Worm (Caenorhabditis elegans) whole organism, L2 larva: Measurements from ENCODE around the gene Y53G8AM.6.

Experiments
- alr-1 ChIP-seq: fragments of 150-350 bp; optimal IDR thresholded peaks from 2 replicates; lab custom pipeline; 2014; ENCODE audit warnings: missing biosample characterization, missing genetic modification characterization
- blmp-1 ChIP-seq: sonication (generic microtip); optimal IDR thresholded peaks from 2 replicates; lab custom pipeline; 2017; ENCODE audit warnings: missing genetic modification characterization, mild to moderate bottlenecking, missing compliant biosample characterization, antibody characterized with exemption, moderate library complexity; ENCODE audit not compliant: insufficient read depth
- ceh-16 ChIP-seq: fragments of 150-350 bp; optimal IDR thresholded peaks from 2 replicates; lab custom pipeline; 2014; ENCODE audit warnings: missing biosample characterization, missing genetic modification characterization
- crh-2 ChIP-seq: sonication (generic microtip); optimal IDR thresholded peaks from 2 replicates; lab custom pipeline; 2017; ENCODE audit warnings: missing biosample characterization, missing genetic modification characterization
- gmeb-1 ChIP-seq: fragments of 150-350 bp; optimal IDR thresholded peaks from 2 replicates; lab custom pipeline; 2014; ENCODE audit warnings: missing biosample characterization, missing genetic modification characterization
- lin-13 ChIP-seq: fragments of 150-350 bp; optimal IDR thresholded peaks from 2 replicates; lab custom pipeline; 2014; ENCODE audit warnings: missing biosample characterization, missing genetic modification reagents, missing genetic modification characterization
- mab-5 ChIP-seq: fragments of 150-350 bp; optimal IDR thresholded peaks from 2 replicates; lab custom pipeline; 2014; ENCODE audit warnings: missing biosample characterization, missing genetic modification characterization
- mbf-1 ChIP-seq: sonication (generic microtip); optimal IDR thresholded peaks from 2 replicates; lab custom pipeline; 2017; ENCODE audit warnings: missing biosample characterization, missing genetic modification characterization
- nhr-11 ChIP-seq: fragments of 150-350 bp; optimal IDR thresholded peaks from 2 replicates; lab custom pipeline; 2014; ENCODE audit warnings: missing biosample characterization, missing genetic modification characterization
- nhr-23 ChIP-seq: fragments of 150-350 bp; optimal IDR thresholded peaks from 2 replicates; lab custom pipeline; 2014; ENCODE audit warnings: missing biosample characterization, missing genetic modification reagents, missing genetic modification characterization
- nhr-237 ChIP-seq: fragments of 150-350 bp; optimal IDR thresholded peaks from 2 replicates; lab custom pipeline; 2014; ENCODE audit warnings: missing biosample characterization, missing genetic modification characterization
- nhr-6 ChIP-seq: fragments of 150-350 bp; optimal IDR thresholded peaks from 2 replicates; lab custom pipeline; 2014; ENCODE audit warnings: missing biosample characterization, missing genetic modification characterization
- sem-4 ChIP-seq: fragments of 150-350 bp; optimal IDR thresholded peaks from 2 replicates; lab custom pipeline; 2014; ENCODE audit warnings: missing biosample characterization, missing genetic modification reagents, missing genetic modification characterization
- sma-3 ChIP-seq: sonication (generic microtip); optimal IDR thresholded peaks from 2 replicates; lab custom pipeline; 2016; ENCODE audit warnings: missing genetic modification reagents, missing genetic modification characterization, missing compliant biosample characterization
- sma-9 ChIP-seq, 2 experiments: fragments of 150-350 bp in 1 of 2; sonication (generic microtip) in 1 of 2; optimal IDR thresholded peaks; 2 replicates each; lab custom pipeline; 2014 to 2016; ENCODE audit warnings: missing genetic modification characterization in 2 of 2, mild to moderate bottlenecking in 1 of 2, missing biosample characterization in 1 of 2, missing compliant biosample characterization in 1 of 2, missing genetic modification reagents in 1 of 2, moderate library complexity in 1 of 2
- snpc-4 ChIP-seq: fragments of 150-350 bp; optimal IDR thresholded peaks from 2 replicates; lab custom pipeline; 2014; ENCODE audit warnings: missing biosample characterization, missing genetic modification characterization
- unc-62 ChIP-seq: fragments of 150-350 bp; optimal IDR thresholded peaks from 2 replicates; lab custom pipeline; 2014; ENCODE audit warnings: missing biosample characterization, missing genetic modification reagents, missing genetic modification characterization
- zag-1 ChIP-seq: fragments of 150-350 bp; optimal IDR thresholded peaks from 2 replicates; lab custom pipeline; 2014; ENCODE audit warnings: missing biosample characterization, missing genetic modification characterization
- ztf-1 ChIP-seq: fragments of 200-800 bp; sonication (Bioruptor generic); conservative IDR thresholded peaks from 2 replicates; pipeline ENCODE4 v1.3.6; 2022; ENCODE audit warnings: missing genetic modification characterization, missing compliant biosample characterization
- ztf-4 ChIP-seq: fragments of 150-350 bp; optimal IDR thresholded peaks from 2 replicates; lab custom pipeline; 2014; ENCODE audit warnings: missing biosample characterization, missing genetic modification characterization

Gene Y53G8AM.6

DNA sequence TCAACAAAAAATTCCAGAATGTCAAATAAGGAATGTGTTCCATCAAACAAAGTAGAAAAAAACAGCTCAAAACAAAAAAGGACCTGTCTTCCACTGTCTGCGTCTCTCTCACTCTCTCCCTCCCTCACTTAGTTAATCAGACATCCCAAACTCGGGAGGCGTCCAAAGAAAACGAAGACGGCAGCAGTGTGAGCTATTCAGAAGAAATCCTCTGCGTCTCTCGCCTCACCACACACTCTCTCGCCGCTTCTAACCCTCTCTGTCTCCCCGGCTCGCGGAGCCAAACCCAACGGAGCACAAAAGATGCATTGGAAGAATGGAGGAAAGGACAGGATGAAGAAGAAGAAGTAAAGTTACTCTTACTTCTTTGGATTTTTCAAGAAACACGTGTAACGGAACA lies 39.3 kb downstream of the Y53G8AM.6 start (continued):
- TF ChIP-seq ceh-16 (tag; lab: Kevin White, UChicago) (no peak), nhr-23 (tag; lab: Kevin White, UChicago) (no peak), unc-62 (GFP tag; lab: Kevin White, UChicago) (no peak), mab-5 (tag; lab: Kevin White, UChicago) (no peak)

DNA sequence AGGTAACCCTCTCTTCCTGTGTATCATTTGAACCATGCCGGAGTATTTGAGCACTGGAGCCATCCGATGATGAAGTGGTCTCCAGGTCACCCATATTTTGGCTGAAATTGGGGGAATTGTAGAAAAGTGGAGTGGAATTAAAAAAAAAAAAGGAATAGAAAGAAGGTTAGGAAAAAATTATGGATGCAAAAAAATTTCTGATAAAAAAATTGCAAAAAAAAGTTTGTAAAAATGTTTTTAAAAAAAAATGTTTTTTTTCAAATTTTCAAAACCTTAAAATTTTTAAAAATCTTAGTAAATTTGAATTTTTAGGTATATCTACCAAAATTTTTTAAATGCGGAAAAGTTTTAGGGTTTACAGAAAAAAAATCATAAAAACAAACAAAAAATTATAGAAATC lies 40.5 kb downstream of the Y53G8AM.6 start, which contains the start of gene frm-8:
TSS of gene frm-8 (minus strand) at position 101 of the 400 bp plus-strand sequence.
- TF ChIP-seq nhr-6 (tag; lab: Kevin White, UChicago) (no peak), nhr-237 (tag; lab: Kevin White, UChicago) (no peak), mab-5 (tag; lab: Kevin White, UChicago) (no peak), mbf-1 (tag; lab: Kevin White, UChicago) (no peak), sma-9 (GFP tag; optimal IDR thresholded peaks at IDR 0.05; lab: Kevin White, UChicago) (no peak), sma-9 (tag; optimal IDR thresholded peaks at IDR 0.05; lab: Kevin White, UChicago) (no peak), gmeb-1 (tag; lab: Kevin White, UChicago) (no peak), lin-13 (GFP tag; lab: Kevin White, UChicago) (no peak), ztf-4 (no peak), nhr-11 (tag; lab: Kevin White, UChicago) (no peak), ztf-1 (no peak), sma-3 (no peak), zag-1 (tag; lab: Kevin White, UChicago) (no peak), blmp-1 (no peak), sem-4 (no peak), alr-1 (no peak), ceh-16 (tag; lab: Kevin White, UChicago) (no peak), crh-2 (tag; lab: Kevin White, UChicago) (no peak), snpc-4 (tag; lab: Kevin White, UChicago) (no peak)
